Fruit fly (Drosophila melanogaster) whole organism, embryonic: ENCODE results near the gene Rpn11.

Source experiments
- Abd-B ChIP-seq: fragments of 200-800 bp; sonication (Bioruptor generic); optimal IDR thresholded peaks from 2 replicates; lab custom pipeline; 2018; ENCODE audit warnings: missing biosample characterization, mild to moderate bottlenecking, missing genetic modification characterization, moderate library complexity
- Aef1 ChIP-seq: fragments of 200-800 bp; sonication (Bioruptor generic); IDR thresholded peaks from 3 replicates; pipeline ENCODE4 v1.3.6; 2022; ENCODE audit warnings: missing biosample characterization, missing genetic modification characterization
- CG11504 ChIP-seq: fragments of 200-800 bp; sonication (Bioruptor generic); optimal IDR thresholded peaks from 3 replicates; lab custom pipeline; 2019; ENCODE audit warnings: missing biosample characterization, mild to moderate bottlenecking, missing genetic modification characterization, moderate library complexity
- CG14050 ChIP-seq: fragments of 200-800 bp; sonication (Bioruptor generic); IDR thresholded peaks from 3 replicates; pipeline ENCODE4 v1.3.6; 2022; ENCODE audit warnings: missing biosample characterization, missing genetic modification characterization
- CG14441 ChIP-seq: fragments of 200-800 bp; sonication (Bioruptor generic); IDR thresholded peaks from 2 replicates; pipeline ENCODE4 v1.3.6; 2022; ENCODE audit warnings: missing biosample characterization, missing genetic modification characterization
- CG14965 ChIP-seq: fragments of 200-800 bp; sonication (Bioruptor generic); optimal IDR thresholded peaks from 2 replicates; lab custom pipeline; 2016; ENCODE audit warnings: missing biosample characterization, missing genetic modification characterization, borderline replicate concordance
- CG15479 ChIP-seq: fragments of 200-800 bp; sonication (Bioruptor generic); optimal IDR thresholded peaks from 3 replicates; lab custom pipeline; 2019; ENCODE audit warnings: missing biosample characterization, mild to moderate bottlenecking, missing genetic modification characterization, moderate library complexity
- CG15601 ChIP-seq: fragments of 200-800 bp; sonication (Bioruptor generic); optimal IDR thresholded peaks from 3 replicates; lab custom pipeline; 2019; ENCODE audit warnings: missing biosample characterization, mild to moderate bottlenecking, missing genetic modification characterization, moderate library complexity
- CG1602 ChIP-seq: fragments of 200-800 bp; sonication (Bioruptor generic); optimal IDR thresholded peaks from 3 replicates; lab custom pipeline; 2016; ENCODE audit warnings: missing biosample characterization, missing genetic modification characterization
- CG18764 ChIP-seq: fragments of 200-800 bp; sonication (Bioruptor generic); optimal IDR thresholded peaks from 3 replicates; lab custom pipeline; 2016; ENCODE audit warnings: missing biosample characterization, missing genetic modification characterization
- CG3065 ChIP-seq: fragments of 200-800 bp; sonication (Bioruptor generic); optimal IDR thresholded peaks from 2 replicates; lab custom pipeline; 2016; ENCODE audit warnings: missing biosample characterization, missing genetic modification characterization
- CG31365 ChIP-seq: fragments of 200-800 bp; sonication (Bioruptor generic); optimal IDR thresholded peaks from 2 replicates; lab custom pipeline; 2018; ENCODE audit warnings: missing biosample characterization, mild to moderate bottlenecking, missing genetic modification characterization
- CG3995 ChIP-seq: fragments of 200-800 bp; sonication (Bioruptor generic); optimal IDR thresholded peaks from 3 replicates; lab custom pipeline; 2016; ENCODE audit warnings: missing biosample characterization, missing genetic modification characterization
- CG4424 ChIP-seq: fragments of 200-800 bp; sonication (Bioruptor generic); optimal IDR thresholded peaks from 3 replicates; lab custom pipeline; 2016; ENCODE audit warnings: missing biosample characterization, missing genetic modification characterization
- CG4730 ChIP-seq: fragments of 200-800 bp; sonication (Bioruptor generic); IDR thresholded peaks from 2 replicates; pipeline ENCODE4 v1.3.6; 2022; ENCODE audit warnings: missing biosample characterization, missing genetic modification characterization
- CG6272 ChIP-seq: fragments of 200-800 bp; sonication (Bioruptor generic); IDR thresholded peaks from 2 replicates; pipeline ENCODE4 v1.3.6; 2022; ENCODE audit warnings: missing biosample characterization, missing genetic modification characterization
- CG7745 ChIP-seq: fragments of 200-800 bp; sonication (Bioruptor generic); optimal IDR thresholded peaks from 2 replicates; lab custom pipeline; 2018; ENCODE audit warnings: missing biosample characterization, mild to moderate bottlenecking, missing genetic modification characterization, moderate library complexity
- CG8089 ChIP-seq: fragments of 200-800 bp; sonication (Bioruptor generic); optimal IDR thresholded peaks from 3 replicates; lab custom pipeline; 2016; ENCODE audit warnings: missing biosample characterization, missing genetic modification characterization
- Dref ChIP-seq: fragments of 200-800 bp; sonication (Bioruptor generic); IDR thresholded peaks from 2 replicates; pipeline ENCODE4 v1.3.6; 2022; ENCODE audit warnings: missing biosample characterization, missing genetic modification characterization
- E2f1 ChIP-seq: fragments of 200-800 bp; sonication (Bioruptor generic); IDR thresholded peaks from 2 replicates; pipeline ENCODE4 v1.3.6; 2022; ENCODE audit warnings: missing biosample characterization, missing genetic modification characterization
- Eip74EF ChIP-seq, 2 experiments: fragments of 200-800 bp in 1 of 2; fragments of >200 bp in 1 of 2; sonication (Bioruptor generic) in 1 of 2; optimal IDR thresholded peaks; 2 replicates each; lab custom pipeline; 2017 to 2019; ENCODE audit warnings: missing biosample characterization in 2 of 2, missing genetic modification characterization in 2 of 2, mild to moderate bottlenecking in 1 of 2, moderate library complexity in 1 of 2
- Ets97D ChIP-seq: fragments of 200-800 bp; sonication (Bioruptor generic); optimal IDR thresholded peaks from 3 replicates; lab custom pipeline; 2016; ENCODE audit warnings: missing biosample characterization, missing genetic modification characterization
- Fer3 ChIP-seq: fragments of 200-800 bp; sonication (Bioruptor generic); optimal IDR thresholded peaks from 2 replicates; lab custom pipeline; 2018; ENCODE audit warnings: missing biosample characterization, mild to moderate bottlenecking, missing genetic modification characterization, moderate library complexity
- Gsc ChIP-seq: fragments of 200-800 bp; sonication (Bioruptor generic); IDR thresholded peaks from 2 replicates; pipeline ENCODE4 v1.3.6; 2022; ENCODE audit warnings: missing biosample characterization, missing genetic modification characterization
- Gug ChIP-seq: fragments of 200-800 bp; sonication (Bioruptor generic); IDR thresholded peaks from 4 replicates; pipeline ENCODE4 v1.3.6; 2022; ENCODE audit warnings: missing biosample characterization, missing genetic modification characterization
- Kr ChIP-seq: fragments of 200-800 bp; sonication (Bioruptor generic); optimal IDR thresholded peaks from 2 replicates; lab custom pipeline; 2017; ENCODE audit warnings: missing biosample characterization, mild to moderate bottlenecking, missing genetic modification characterization
- Lpt ChIP-seq: fragments of >200 bp; optimal IDR thresholded peaks from 2 replicates; lab custom pipeline; 2018; ENCODE audit warnings: missing biosample characterization, missing genetic modification characterization
- Neu2 ChIP-seq: fragments of 200-800 bp; sonication (Bioruptor generic); optimal IDR thresholded peaks from 3 replicates; lab custom pipeline; 2016; ENCODE audit warnings: missing biosample characterization, missing genetic modification characterization, borderline replicate concordance
- Nf-YC ChIP-seq: fragments of 200-800 bp; optimal IDR thresholded peaks from 3 replicates; lab custom pipeline; 2019; ENCODE audit warnings: missing biosample characterization, mild to moderate bottlenecking, missing genetic modification characterization, moderate library complexity
- Pdp1 ChIP-seq, 2 experiments: fragments of 200-800 bp; sonication (Bioruptor generic); optimal IDR thresholded peaks; 3 replicates each; lab custom pipeline; 2016; ENCODE audit warnings: missing biosample characterization in 2 of 2, missing genetic modification characterization in 2 of 2, mild to moderate bottlenecking in 1 of 2, moderate library complexity in 1 of 2
- Ptx1 ChIP-seq: fragments of 200-800 bp; sonication (Bioruptor generic); IDR thresholded peaks from 2 replicates; pipeline ENCODE4 v1.3.6; 2022; ENCODE audit warnings: missing biosample characterization, missing genetic modification characterization
- br ChIP-seq: fragments of >200 bp; optimal IDR thresholded peaks from 2 replicates; lab custom pipeline; 2017
- btn ChIP-seq: fragments of 200-800 bp; sonication (Bioruptor generic); optimal IDR thresholded peaks from 2 replicates; lab custom pipeline; 2016; ENCODE audit warnings: missing biosample characterization, missing genetic modification characterization
- chm ChIP-seq: fragments of 200-800 bp; sonication (Bioruptor generic); IDR thresholded peaks from 2 replicates; pipeline ENCODE4 v1.3.6; 2022; ENCODE audit warnings: missing biosample characterization, missing genetic modification characterization
- ci ChIP-seq: fragments of 200-800 bp; sonication (Bioruptor generic); IDR thresholded peaks from 3 replicates; pipeline ENCODE4 v1.3.6; 2022; ENCODE audit warnings: missing biosample characterization, missing genetic modification characterization
- esg ChIP-seq: fragments of 200-800 bp; sonication (Bioruptor generic); conservative IDR thresholded peaks from 2 replicates; pipeline ENCODE4 v1.3.6; 2022; ENCODE audit warnings: missing biosample characterization, missing genetic modification characterization
- ewg ChIP-seq: fragments of 200-800 bp; sonication (Bioruptor generic); optimal IDR thresholded peaks from 3 replicates; lab custom pipeline; 2017; ENCODE audit warnings: mild to moderate bottlenecking, missing biosample characterization, missing genetic modification reagents, missing genetic modification characterization
- fd64A ChIP-seq: fragments of 200-800 bp; sonication (Bioruptor generic); optimal IDR thresholded peaks from 3 replicates; lab custom pipeline; 2018; ENCODE audit warnings: missing biosample characterization, mild to moderate bottlenecking, missing genetic modification characterization
- gcm2 ChIP-seq: fragments of 200-800 bp; sonication (Bioruptor generic); optimal IDR thresholded peaks from 2 replicates; lab custom pipeline; 2016; ENCODE audit warnings: missing biosample characterization, missing genetic modification characterization
- kah ChIP-seq: fragments of 200-800 bp; sonication (Bioruptor generic); optimal IDR thresholded peaks from 2 replicates; lab custom pipeline; 2018; ENCODE audit warnings: missing biosample characterization, mild to moderate bottlenecking, missing genetic modification characterization
- pzg ChIP-seq: fragments of 200-800 bp; sonication (Bioruptor generic); optimal IDR thresholded peaks from 3 replicates; lab custom pipeline; 2018; ENCODE audit warnings: missing biosample characterization, mild to moderate bottlenecking, missing genetic modification characterization, moderate library complexity
- run ChIP-seq: fragments of 200-800 bp; sonication (Bioruptor generic); optimal IDR thresholded peaks from 3 replicates; lab custom pipeline; 2018; ENCODE audit warnings: missing biosample characterization, mild to moderate bottlenecking, missing genetic modification characterization
- sim ChIP-seq: fragments of 200-800 bp; sonication (Bioruptor generic); IDR thresholded peaks from 2 replicates; pipeline ENCODE4 v1.3.6; 2022; ENCODE audit warnings: missing biosample characterization, missing genetic modification characterization
- sisA ChIP-seq: fragments of 200-800 bp; sonication (Bioruptor generic); IDR thresholded peaks from 2 replicates; pipeline ENCODE4 v1.3.6; 2022; ENCODE audit warnings: missing biosample characterization, missing genetic modification characterization
- so ChIP-seq: fragments of 200-800 bp; sonication (Bioruptor generic); IDR thresholded peaks from 3 replicates; pipeline ENCODE4 v1.3.6; 2022; ENCODE audit warnings: missing biosample characterization, missing genetic modification characterization
- sob ChIP-seq: fragments of 200-800 bp; sonication (Bioruptor generic); IDR thresholded peaks from 2 replicates; pipeline ENCODE4 v1.3.6; 2022; ENCODE audit warnings: missing biosample characterization, missing genetic modification characterization
- tx ChIP-seq: fragments of 200-800 bp; sonication (Bioruptor generic); optimal IDR thresholded peaks from 2 replicates; lab custom pipeline; 2016; ENCODE audit warnings: missing biosample characterization, missing genetic modification characterization
- unpg ChIP-seq: fragments of 200-800 bp; sonication (Bioruptor generic); optimal IDR thresholded peaks from 3 replicates; lab custom pipeline; 2018; ENCODE audit warnings: missing biosample characterization, mild to moderate bottlenecking, missing genetic modification characterization, moderate library complexity
- wek ChIP-seq: fragments of 200-800 bp; sonication (Bioruptor generic); optimal IDR thresholded peaks from 3 replicates; lab custom pipeline; 2018; ENCODE audit warnings: missing biosample characterization, mild to moderate bottlenecking, missing genetic modification characterization, moderate library complexity
- zen ChIP-seq: fragments of 200-800 bp; sonication (Bioruptor generic); optimal IDR thresholded peaks from 3 replicates; lab custom pipeline; 2018; ENCODE audit warnings: missing biosample characterization, mild to moderate bottlenecking, missing genetic modification characterization, moderate library complexity

The Rpn11 gene

dm6 chr2L:5070797-5071579, 11.4 kb upstream of the Rpn11 start, which contains the start of gene RpL37A (continued):
- peak; percentile 72 for TF ChIP-seq gcm2 (GFP tag; lab: Kevin White, UChicago)
- peak; percentile 99 for TF ChIP-seq Ets97D
- TF ChIP-seq CG3065 (GFP tag; lab: Kevin White, UChicago), result no peak
- peak; percentile 35 for TF ChIP-seq Kr
- TF ChIP-seq br, result no peak
- peak; percentile 56 for TF ChIP-seq run
- TF ChIP-seq Fer3 (tag; lab: Kevin White, UChicago), result peak; percentile 79
- TF ChIP-seq sim (GFP tag; lab: Robert Waterston, UW), result peak; percentile 55
- peak; percentile 66 for TF ChIP-seq btn
- peak; percentile 78 for TF ChIP-seq CG11504 (tag; lab: Kevin White, UChicago)
- TF ChIP-seq CG14441 (GFP tag; lab: Robert Waterston, UW), result peak; percentile 57; the same call in 1 of the 2 replicates
- TF ChIP-seq unpg (GFP tag; lab: Kevin White, UChicago), result peak; percentile 75
- peak; percentile 60 to 85 for TF ChIP-seq Pdp1 (GFP tag; optimal IDR thresholded peaks at IDR 0.05; lab: Kevin White, UChicago)
- peak; percentile 68 for TF ChIP-seq E2f1 (GFP tag; lab: Robert Waterston, UW)
- TF ChIP-seq so, result peak; percentile 81; the same call in 2 of the 3 replicates
- peak; percentile 68 for TF ChIP-seq zen (tag; lab: Kevin White, UChicago)
- TF ChIP-seq Eip74EF (GFP tag; optimal IDR thresholded peaks at IDR 0.05; lab: Kevin White, UChicago), result peak in 1 of 2 experiments; percentile 77
- TF ChIP-seq CG3995 (GFP tag; lab: Kevin White, UChicago), result peak; percentile 64
- no peak for TF ChIP-seq Gug (GFP tag; lab: Robert Waterston, UW)
- peak; percentile 17 for TF ChIP-seq Neu2 (GFP tag; lab: Kevin White, UChicago)
- no peak for TF ChIP-seq Abd-B
- TF ChIP-seq CG4424 (GFP tag; lab: Kevin White, UChicago), result peak; percentile 76
- peak; percentile 69; the same call in 2 of the 3 replicates for TF ChIP-seq CG14050 (GFP tag; lab: Robert Waterston, UW)
- peak; percentile 96 for TF ChIP-seq ci (GFP tag; lab: Robert Waterston, UW)
- no peak for TF ChIP-seq esg (GFP tag; lab: Robert Waterston, UW)
- no peak for TF ChIP-seq CG15479 (GFP tag; lab: Kevin White, UChicago)
- no peak; the same call in 1 of the 2 replicates for TF ChIP-seq Ptx1 (GFP tag; lab: Robert Waterston, UW)
- peak; percentile 79 for TF ChIP-seq CG31365 (tag; lab: Kevin White, UChicago)
- peak; percentile 79 for TF ChIP-seq wek
- TF ChIP-seq CG4730 (GFP tag; lab: Robert Waterston, UW), result no peak
- peak; percentile 94 for TF ChIP-seq pzg (GFP tag; lab: Kevin White, UChicago)
- peak; percentile 86 for TF ChIP-seq CG15601 (tag; lab: Kevin White, UChicago)
- peak; percentile 68 for TF ChIP-seq CG14965 (GFP tag; lab: Kevin White, UChicago)
- TF ChIP-seq CG18764 (GFP tag; lab: Kevin White, UChicago), result peak; percentile 78
- no peak for TF ChIP-seq sisA
- no peak for TF ChIP-seq CG1602 (GFP tag; lab: Kevin White, UChicago)
- peak; percentile 76 for TF ChIP-seq kah (GFP tag; lab: Kevin White, UChicago)
- peak; percentile 70 for TF ChIP-seq Nf-YC (tag; lab: Kevin White, UChicago)
- TF ChIP-seq CG6272 (GFP tag; lab: Robert Waterston, UW), result no peak
- TF ChIP-seq Lpt (GFP tag; lab: Kevin White, UChicago), result no peak
- TF ChIP-seq sob, result peak; percentile 85
- TF ChIP-seq chm, result peak; percentile 84
- TF ChIP-seq tx (GFP tag; lab: Kevin White, UChicago), result peak; percentile 63
- peak; percentile 4 for TF ChIP-seq CG7745 (tag; lab: Kevin White, UChicago)
- peak; percentile 76 for TF ChIP-seq fd64A
- TF ChIP-seq ewg (GFP tag; lab: Kevin White, UChicago), result peak; percentile 75
- no peak; the same call in 2 of the 3 replicates for TF ChIP-seq Aef1 (GFP tag; lab: Robert Waterston, UW)
- peak; percentile 76 for TF ChIP-seq Dref (GFP tag; lab: Robert Waterston, UW)
- TF ChIP-seq CG8089 (GFP tag; lab: Kevin White, UChicago), result peak; percentile 71
- no peak for TF ChIP-seq Gsc (GFP tag; lab: Robert Waterston, UW)
